Worm (Caenorhabditis elegans) whole organism, L3 larva: ENCODE results near the gene F18A11.5.
A peak's percentile ranks its signal among the peaks of the same experiment; 100 is the strongest.

Experiments
- R02D3.7 ChIP-seq: fragments of 150-350 bp; optimal IDR thresholded peaks from 2 replicates; lab custom pipeline; 2014; ENCODE audit warnings: missing biosample characterization, missing genetic modification characterization
- ZK546.5 ChIP-seq: sonication (generic microtip); optimal IDR thresholded peaks from 2 replicates; lab custom pipeline; 2017; ENCODE audit warnings: missing biosample characterization, missing genetic modification characterization
- aly-2 ChIP-seq: fragments of 150-350 bp; optimal IDR thresholded peaks from 2 replicates; lab custom pipeline; 2014; ENCODE audit warnings: missing biosample characterization, missing genetic modification characterization
- ama-1 ChIP-seq: fragments of 150-350 bp; optimal IDR thresholded peaks from 2 replicates; lab custom pipeline; 2018
- ceh-16 ChIP-seq: sonication (generic microtip); optimal IDR thresholded peaks from 2 replicates; lab custom pipeline; 2017; ENCODE audit warnings: missing biosample characterization, missing genetic modification characterization
- ceh-82 ChIP-seq: fragments of 150-350 bp; optimal IDR thresholded peaks from 2 replicates; lab custom pipeline; 2014; ENCODE audit warnings: missing biosample characterization, missing genetic modification characterization
- ceh-9 ChIP-seq: sonication (generic microtip); optimal IDR thresholded peaks from 2 replicates; lab custom pipeline; 2018; ENCODE audit warnings: missing biosample characterization, missing genetic modification characterization
- daf-12 ChIP-seq: fragments of 150-350 bp; optimal IDR thresholded peaks from 2 replicates; lab custom pipeline; 2014; ENCODE audit warnings: missing biosample characterization, missing genetic modification reagents, missing genetic modification characterization
- egl-27 ChIP-seq: sonication (generic microtip); optimal IDR thresholded peaks from 4 replicates; lab custom pipeline; 2017; ENCODE audit warnings: missing biosample characterization, missing genetic modification reagents, missing genetic modification characterization
- egl-5 ChIP-seq: fragments of 150-350 bp; optimal IDR thresholded peaks from 2 replicates; lab custom pipeline; 2017; ENCODE audit warnings: missing biosample characterization, missing genetic modification reagents, missing genetic modification characterization, inconsistent platforms
- elt-2 ChIP-seq: sonication (generic microtip); optimal IDR thresholded peaks from 2 replicates; lab custom pipeline; 2016; ENCODE audit warnings: missing genetic modification reagents, mild to moderate bottlenecking, missing genetic modification characterization, missing compliant biosample characterization
- elt-3 ChIP-seq, 3 experiments: fragments of 150-350 bp in 1 of 3; sonication (generic microtip) in 2 of 3; optimal IDR thresholded peaks; 2 replicates in 2 of 3; 4 replicates in 1 of 3; lab custom pipeline; 2014 to 2017; ENCODE audit warnings: missing biosample characterization in 3 of 3, missing genetic modification characterization in 3 of 3
- eor-1 ChIP-seq, 2 experiments: fragments of 150-350 bp; optimal IDR thresholded peaks; 2 replicates each; lab custom pipeline; 2014 to 2018; ENCODE audit warnings: missing biosample characterization in 2 of 2, missing genetic modification characterization in 2 of 2
- fkh-10 ChIP-seq: sonication (generic microtip); optimal IDR thresholded peaks from 2 replicates; lab custom pipeline; 2017; ENCODE audit warnings: missing biosample characterization, missing genetic modification reagents, missing genetic modification characterization
- fkh-2 ChIP-seq: fragments of 150-350 bp; optimal IDR thresholded peaks from 2 replicates; lab custom pipeline; 2014; ENCODE audit warnings: missing biosample characterization, missing genetic modification reagents, missing genetic modification characterization
- fos-1 ChIP-seq: fragments of 150-350 bp; optimal IDR thresholded peaks from 2 replicates; lab custom pipeline; 2014; ENCODE audit warnings: missing biosample characterization, missing genetic modification characterization
- hmg-11 ChIP-seq: sonication (generic microtip); optimal IDR thresholded peaks from 2 replicates; lab custom pipeline; 2016; ENCODE audit warnings: missing genetic modification characterization, missing compliant biosample characterization
- lin-15B ChIP-seq: fragments of 150-350 bp; optimal IDR thresholded peaks from 2 replicates; lab custom pipeline; 2014; ENCODE audit warnings: missing biosample characterization, missing genetic modification characterization
- lin-39 ChIP-seq: fragments of 150-350 bp; optimal IDR thresholded peaks from 2 replicates; lab custom pipeline; 2018; ENCODE audit warnings: missing biosample characterization, missing genetic modification reagents, missing genetic modification characterization
- lsy-12 ChIP-seq: sonication (generic microtip); optimal IDR thresholded peaks from 2 replicates; lab custom pipeline; 2016; ENCODE audit warnings: mild to moderate bottlenecking, missing genetic modification characterization, missing compliant biosample characterization
- mdl-1 ChIP-seq: fragments of 150-350 bp; optimal IDR thresholded peaks from 2 replicates; lab custom pipeline; 2014; ENCODE audit warnings: missing biosample characterization, missing genetic modification characterization
- mml-1 ChIP-seq: fragments of 150-350 bp; sonication (generic microtip); optimal IDR thresholded peaks from 3 replicates; lab custom pipeline; 2014; ENCODE audit warnings: missing biosample characterization, missing genetic modification characterization
- nfya-1 ChIP-seq: sonication (generic microtip); optimal IDR thresholded peaks from 2 replicates; lab custom pipeline; 2017; ENCODE audit warnings: missing genetic modification characterization, mild to moderate bottlenecking, missing compliant biosample characterization, antibody characterized with exemption, moderate library complexity; ENCODE audit not compliant: insufficient read depth
- nhr-11 ChIP-seq: fragments of 150-350 bp; optimal IDR thresholded peaks from 2 replicates; lab custom pipeline; 2014; ENCODE audit warnings: missing biosample characterization, missing genetic modification characterization
- nhr-12 ChIP-seq: fragments of 150-350 bp; optimal IDR thresholded peaks from 2 replicates; lab custom pipeline; 2014; ENCODE audit warnings: missing biosample characterization, missing genetic modification characterization
- nhr-23 ChIP-seq: fragments of 150-350 bp; optimal IDR thresholded peaks from 2 replicates; lab custom pipeline; 2014; ENCODE audit warnings: missing biosample characterization, missing genetic modification reagents, missing genetic modification characterization
- nhr-25 ChIP-seq: sonication (generic microtip); optimal IDR thresholded peaks from 2 replicates; lab custom pipeline; 2017; ENCODE audit warnings: missing biosample characterization, missing genetic modification characterization
- nhr-28 ChIP-seq: fragments of 150-350 bp; optimal IDR thresholded peaks from 2 replicates; lab custom pipeline; 2014; ENCODE audit warnings: missing biosample characterization, missing genetic modification characterization
- nhr-43 ChIP-seq: sonication (generic microtip); optimal IDR thresholded peaks from 2 replicates; lab custom pipeline; 2016; ENCODE audit warnings: mild to moderate bottlenecking, missing genetic modification characterization, missing compliant biosample characterization; ENCODE audit not compliant: poor library complexity, severe bottlenecking
- nhr-67 ChIP-seq: fragments of 150-350 bp; optimal IDR thresholded peaks from 2 replicates; lab custom pipeline; 2014; ENCODE audit warnings: missing biosample characterization, missing genetic modification characterization
- nhr-76 ChIP-seq: fragments of 150-350 bp; sonication (generic microtip); optimal IDR thresholded peaks from 5 replicates; lab custom pipeline; 2014; ENCODE audit warnings: missing biosample characterization, missing genetic modification characterization
- nhr-77 ChIP-seq: fragments of 150-350 bp; optimal IDR thresholded peaks from 2 replicates; lab custom pipeline; 2014; ENCODE audit warnings: missing biosample characterization, missing genetic modification characterization
- pha-4 ChIP-seq: fragments of 150-350 bp; optimal IDR thresholded peaks from 2 replicates; lab custom pipeline; 2014; ENCODE audit warnings: missing biosample characterization, missing genetic modification reagents, missing genetic modification characterization
- pqm-1 ChIP-seq: fragments of 150-350 bp; optimal IDR thresholded peaks from 2 replicates; lab custom pipeline; 2017; ENCODE audit warnings: missing biosample characterization, missing genetic modification characterization, inconsistent platforms
- sea-2 ChIP-seq: fragments of 150-350 bp; sonication (generic microtip); optimal IDR thresholded peaks from 4 replicates; lab custom pipeline; 2014; ENCODE audit warnings: missing biosample characterization, missing genetic modification reagents, missing genetic modification characterization
- skn-1 ChIP-seq: fragments of 150-350 bp; optimal IDR thresholded peaks from 2 replicates; lab custom pipeline; 2014; ENCODE audit warnings: missing biosample characterization, missing genetic modification characterization
- snpc-4 ChIP-seq: fragments of 150-350 bp; optimal IDR thresholded peaks from 2 replicates; lab custom pipeline; 2014; ENCODE audit warnings: missing biosample characterization, missing genetic modification characterization
- tbx-2 ChIP-seq: sonication (generic microtip); optimal IDR thresholded peaks from 2 replicates; lab custom pipeline; 2016; ENCODE audit warnings: mild to moderate bottlenecking, missing genetic modification characterization, missing compliant biosample characterization
- unc-39 ChIP-seq: sonication (generic microtip); optimal IDR thresholded peaks from 4 replicates; lab custom pipeline; 2017; ENCODE audit warnings: missing biosample characterization, missing genetic modification characterization
- unc-62 ChIP-seq: fragments of 150-350 bp; sonication (generic microtip); optimal IDR thresholded peaks from 4 replicates; lab custom pipeline; 2014; ENCODE audit warnings: missing biosample characterization, missing genetic modification reagents, missing genetic modification characterization
- ztf-11 ChIP-seq: fragments of 150-350 bp; optimal IDR thresholded peaks from 2 replicates; lab custom pipeline; 2014; ENCODE audit warnings: missing biosample characterization, missing genetic modification characterization
- ztf-4 ChIP-seq: fragments of 150-350 bp; optimal IDR thresholded peaks from 2 replicates; lab custom pipeline; 2014; ENCODE audit warnings: missing biosample characterization, missing genetic modification characterization

Gene F18A11.5

ce11 chrII:12996249-12996648 lies 17.8 kb downstream of the F18A11.5 start, which contains the start of gene hphd-1:
Gene hphd-1 (minus strand): TSS chrII:12996571.
- no peak for TF ChIP-seq daf-12 (tag; lab: Kevin White, UChicago)
- TF ChIP-seq mml-1 (tag; lab: Kevin White, UChicago), result no peak
- TF ChIP-seq snpc-4, result peak; percentile 25
- no peak for TF ChIP-seq lin-15B
- TF ChIP-seq sea-2, result no peak
- TF ChIP-seq nhr-43 (tag; lab: Kevin White, UChicago), result peak; percentile 84
- TF ChIP-seq nfya-1, result peak; percentile 41
- TF ChIP-seq egl-27 (tag; lab: Kevin White, UChicago), result no peak
- TF ChIP-seq nhr-11 (tag; lab: Kevin White, UChicago), result no peak
- no peak for TF ChIP-seq skn-1 (tag; lab: Kevin White, UChicago)
- peak; percentile 55 for TF ChIP-seq mdl-1 (tag; lab: Kevin White, UChicago)
- no peak for TF ChIP-seq eor-1 (tag; optimal IDR thresholded peaks at IDR 0.05; lab: Kevin White, UChicago)
- no peak for TF ChIP-seq ceh-16 (tag; lab: Kevin White, UChicago)
- no peak for TF ChIP-seq aly-2 (tag; lab: Kevin White, UChicago)
- no peak for TF ChIP-seq nhr-77
- TF ChIP-seq egl-5 (tag; lab: Kevin White, UChicago), result no peak
- TF ChIP-seq R02D3.7 (tag; lab: Kevin White, UChicago), result no peak
- TF ChIP-seq nhr-25 (tag; lab: Kevin White, UChicago), result no peak
- TF ChIP-seq ceh-9, result no peak
- TF ChIP-seq ztf-4 (tag; lab: Kevin White, UChicago), result no peak
- peak; percentile 86 for TF ChIP-seq pqm-1
- TF ChIP-seq nhr-12, result no peak
- no peak for TF ChIP-seq nhr-76 (tag; lab: Kevin White, UChicago)
- no peak for TF ChIP-seq hmg-11
- peak; percentile 63 for TF ChIP-seq elt-2 (tag; lab: Kevin White, UChicago)
- TF ChIP-seq ztf-11 (tag; lab: Kevin White, UChicago), result no peak
- TF ChIP-seq fos-1, result no peak
- no peak for TF ChIP-seq nhr-28
- no peak for TF ChIP-seq fkh-10 (GFP tag; lab: Kevin White, UChicago)
- TF ChIP-seq unc-62, result no peak
- TF ChIP-seq fkh-2 (tag; lab: Kevin White, UChicago), result no peak
- TF ChIP-seq nhr-67 (tag; lab: Kevin White, UChicago), result no peak
- TF ChIP-seq lsy-12 (tag; lab: Kevin White, UChicago), result no peak
- no peak for TF ChIP-seq elt-3 (tag; optimal IDR thresholded peaks at IDR 0.05; lab: Kevin White, UChicago)
- peak; percentile 93 for TF ChIP-seq pha-4 (tag; lab: Kevin White, UChicago)
- no peak for TF ChIP-seq ama-1 (lab: Kevin White, UChicago)
- no peak for TF ChIP-seq unc-39 (tag; lab: Kevin White, UChicago)
- no peak for TF ChIP-seq lin-39 (tag; lab: Kevin White, UChicago)
- TF ChIP-seq tbx-2 (tag; lab: Kevin White, UChicago), result no peak
- no peak for TF ChIP-seq ceh-82 (tag; lab: Kevin White, UChicago)
- no peak for TF ChIP-seq ZK546.5
- TF ChIP-seq nhr-23 (tag; lab: Kevin White, UChicago), result peak; percentile 26

- peak; percentile 61 for TF ChIP-seq ama-1 (lab: Kevin White, UChicago)
- TF ChIP-seq R02D3.7 (tag; lab: Kevin White, UChicago), result no peak
Measured at ce11 chrII:12995322-12995721, 18.8 kb downstream of the F18A11.5 start.
